Worm (Caenorhabditis elegans) whole organism, L2 larva: ENCODE results near the gene mog-3.
A peak's percentile ranks its signal among the peaks of the same experiment; 100 is the strongest.

Experiments
- C34F6.9 ChIP-seq: fragments of 150-350 bp; optimal IDR thresholded peaks from 2 replicates; lab custom pipeline; 2014; ENCODE audit warnings: missing biosample characterization, missing genetic modification characterization
- F13H6.1 ChIP-seq: sonication (generic microtip); optimal IDR thresholded peaks from 2 replicates; lab custom pipeline; 2016; ENCODE audit warnings: missing genetic modification characterization, missing compliant biosample characterization
- Y55F3AM.14 ChIP-seq: fragments of 200-800 bp; sonication (Bioruptor generic); optimal IDR thresholded peaks from 2 replicates; lab custom pipeline; 2018; ENCODE audit warnings: mild to moderate bottlenecking, missing genetic modification characterization, missing compliant biosample characterization
- aly-2 ChIP-seq: fragments of 150-350 bp; optimal IDR thresholded peaks from 2 replicates; lab custom pipeline; 2014; ENCODE audit warnings: missing biosample characterization, missing genetic modification characterization
- ama-1 ChIP-seq: fragments of 150-350 bp; optimal IDR thresholded peaks from 2 replicates; lab custom pipeline; 2018; ENCODE audit warnings: inconsistent platforms
- blmp-1 ChIP-seq: sonication (generic microtip); optimal IDR thresholded peaks from 2 replicates; lab custom pipeline; 2017; ENCODE audit warnings: missing genetic modification characterization, mild to moderate bottlenecking, missing compliant biosample characterization, antibody characterized with exemption, moderate library complexity; ENCODE audit not compliant: insufficient read depth
- ceh-16 ChIP-seq: fragments of 150-350 bp; optimal IDR thresholded peaks from 2 replicates; lab custom pipeline; 2014; ENCODE audit warnings: missing biosample characterization, missing genetic modification characterization
- ceh-82 ChIP-seq: fragments of 150-350 bp; optimal IDR thresholded peaks from 2 replicates; lab custom pipeline; 2014; ENCODE audit warnings: missing biosample characterization, missing genetic modification characterization
- crh-2 ChIP-seq: sonication (generic microtip); optimal IDR thresholded peaks from 2 replicates; lab custom pipeline; 2017; ENCODE audit warnings: missing biosample characterization, missing genetic modification characterization
- dmd-4 ChIP-seq: sonication (generic microtip); optimal IDR thresholded peaks from 2 replicates; lab custom pipeline; 2017; ENCODE audit warnings: missing biosample characterization, missing genetic modification characterization
- egl-27 ChIP-seq: sonication (generic microtip); optimal IDR thresholded peaks from 3 replicates; lab custom pipeline; 2017; ENCODE audit warnings: missing biosample characterization, missing genetic modification reagents, missing genetic modification characterization
- elt-1 ChIP-seq: fragments of 150-350 bp; optimal IDR thresholded peaks from 2 replicates; lab custom pipeline; 2014; ENCODE audit warnings: missing biosample characterization, missing genetic modification characterization
- elt-3 ChIP-seq: sonication (generic microtip); optimal IDR thresholded peaks from 2 replicates; lab custom pipeline; 2017; ENCODE audit warnings: missing biosample characterization, missing genetic modification characterization
- lin-11 ChIP-seq: fragments of 150-350 bp; sonication (generic microtip); optimal IDR thresholded peaks from 2 replicates; lab custom pipeline; 2014; ENCODE audit warnings: missing biosample characterization, missing genetic modification characterization, inconsistent platforms, mixed read lengths
- lsy-2 ChIP-seq, 2 experiments: fragments of 150-350 bp in 1 of 2; sonication (generic microtip) in 1 of 2; optimal IDR thresholded peaks; 2 replicates each; lab custom pipeline; 2014 to 2017; ENCODE audit warnings: missing biosample characterization in 2 of 2, missing genetic modification characterization in 2 of 2
- mab-5 ChIP-seq: fragments of 150-350 bp; optimal IDR thresholded peaks from 2 replicates; lab custom pipeline; 2014; ENCODE audit warnings: missing biosample characterization, missing genetic modification characterization
- mdl-1 ChIP-seq, 2 experiments: fragments of 150-350 bp in 1 of 2; sonication (generic microtip) in 1 of 2; optimal IDR thresholded peaks; 2 replicates each; lab custom pipeline; 2017; ENCODE audit warnings: missing biosample characterization in 2 of 2, missing genetic modification characterization in 2 of 2
- nhr-11 ChIP-seq: fragments of 150-350 bp; optimal IDR thresholded peaks from 2 replicates; lab custom pipeline; 2014; ENCODE audit warnings: missing biosample characterization, missing genetic modification characterization
- nhr-129 ChIP-seq: fragments of 150-350 bp; optimal IDR thresholded peaks from 2 replicates; lab custom pipeline; 2014; ENCODE audit warnings: missing biosample characterization, missing genetic modification characterization
- nhr-23 ChIP-seq: fragments of 150-350 bp; optimal IDR thresholded peaks from 2 replicates; lab custom pipeline; 2014; ENCODE audit warnings: missing biosample characterization, missing genetic modification reagents, missing genetic modification characterization
- peb-1 ChIP-seq: fragments of 150-350 bp; optimal IDR thresholded peaks from 2 replicates; lab custom pipeline; 2014; ENCODE audit warnings: missing biosample characterization, missing genetic modification characterization
- sem-4 ChIP-seq: fragments of 150-350 bp; optimal IDR thresholded peaks from 2 replicates; lab custom pipeline; 2014; ENCODE audit warnings: missing biosample characterization, missing genetic modification reagents, missing genetic modification characterization
- skn-1 ChIP-seq: sonication (generic microtip); optimal IDR thresholded peaks from 2 replicates; lab custom pipeline; 2017; ENCODE audit warnings: missing biosample characterization, missing genetic modification characterization
- sma-3 ChIP-seq: sonication (generic microtip); optimal IDR thresholded peaks from 2 replicates; lab custom pipeline; 2016; ENCODE audit warnings: missing genetic modification reagents, missing genetic modification characterization, missing compliant biosample characterization
- sma-9 ChIP-seq, 2 experiments: fragments of 150-350 bp in 1 of 2; sonication (generic microtip) in 1 of 2; optimal IDR thresholded peaks; 2 replicates each; lab custom pipeline; 2014 to 2016; ENCODE audit warnings: missing genetic modification characterization in 2 of 2, mild to moderate bottlenecking in 1 of 2, missing biosample characterization in 1 of 2, missing compliant biosample characterization in 1 of 2, missing genetic modification reagents in 1 of 2, moderate library complexity in 1 of 2
- unc-55 ChIP-seq: fragments of 150-350 bp; sonication (generic microtip); optimal IDR thresholded peaks from 3 replicates; lab custom pipeline; 2014; ENCODE audit warnings: missing biosample characterization, missing genetic modification reagents, missing genetic modification characterization
- unc-62 ChIP-seq: fragments of 150-350 bp; optimal IDR thresholded peaks from 2 replicates; lab custom pipeline; 2014; ENCODE audit warnings: missing biosample characterization, missing genetic modification reagents, missing genetic modification characterization
- zag-1 ChIP-seq: fragments of 150-350 bp; optimal IDR thresholded peaks from 2 replicates; lab custom pipeline; 2014; ENCODE audit warnings: missing biosample characterization, missing genetic modification characterization
- ztf-1 ChIP-seq: fragments of 200-800 bp; sonication (Bioruptor generic); conservative IDR thresholded peaks from 2 replicates; pipeline ENCODE4 v1.3.6; 2022; ENCODE audit warnings: missing genetic modification characterization, missing compliant biosample characterization
- ztf-11 ChIP-seq: sonication (generic microtip); optimal IDR thresholded peaks from 2 replicates; lab custom pipeline; 2017; ENCODE audit warnings: missing biosample characterization, missing genetic modification characterization

Gene mog-3

ce11 chrIII:5280228-5280627, 28.2 kb upstream of the mog-3 start:
- TF ChIP-seq unc-55 (GFP tag; lab: Kevin White, UChicago) (peak; percentile 14), zag-1 (tag; lab: Kevin White, UChicago) (no peak), blmp-1 (tag; lab: Kevin White, UChicago) (no peak), unc-62 (GFP tag; lab: Kevin White, UChicago) (no peak), egl-27 (tag; lab: Kevin White, UChicago) (peak; percentile 34), nhr-129 (peak; percentile 43), ztf-11 (no peak), crh-2 (tag; lab: Kevin White, UChicago) (peak; percentile 17), C34F6.9 (tag; lab: Kevin White, UChicago) (peak; percentile 31), sma-9 (GFP tag; optimal IDR thresholded peaks at IDR 0.05; lab: Kevin White, UChicago) (peak; percentile 14), sma-9 (tag; optimal IDR thresholded peaks at IDR 0.05; lab: Kevin White, UChicago) (no peak), lsy-2 (tag; optimal IDR thresholded peaks at IDR 0.05; lab: Kevin White, UChicago) (peak in 1 of 2 experiments; percentile 46)

DNA sequence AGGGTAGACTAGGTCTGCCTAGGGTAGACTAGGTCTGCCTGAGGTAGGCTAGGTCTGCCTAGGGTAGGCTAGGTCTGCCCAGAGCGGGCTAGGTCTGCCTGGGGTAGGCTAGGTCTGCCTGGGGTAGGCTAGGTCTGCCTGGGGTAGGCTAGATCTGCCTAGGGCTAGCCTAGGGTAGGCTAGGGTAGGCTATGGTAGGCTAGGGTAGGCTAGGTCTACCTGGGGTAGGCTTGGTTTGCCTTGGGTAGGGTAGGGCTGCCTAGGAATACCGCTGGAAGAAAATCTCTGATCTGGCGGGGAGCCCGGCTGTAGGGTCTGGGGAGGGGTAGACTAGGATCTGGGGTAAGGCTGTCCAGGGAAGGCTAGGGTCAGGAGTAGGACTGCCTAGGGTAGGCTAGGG, 22.9 kb upstream of the mog-3 start:
- TF ChIP-seq egl-27 (tag; lab: Kevin White, UChicago) (no peak), F13H6.1 (no peak), Y55F3AM.14 (GFP tag; lab: Kevin White, UChicago) (no peak), sem-4 (no peak), peb-1 (tag; lab: Kevin White, UChicago) (no peak), C34F6.9 (tag; lab: Kevin White, UChicago) (no peak), sma-3 (GFP tag; lab: Kevin White, UChicago) (no peak), lin-11 (no peak), nhr-11 (tag; lab: Kevin White, UChicago) (no peak), mab-5 (tag; lab: Kevin White, UChicago) (no peak), ama-1 (no peak), nhr-129 (no peak), elt-1 (tag; lab: Kevin White, UChicago) (no peak)

DNA sequence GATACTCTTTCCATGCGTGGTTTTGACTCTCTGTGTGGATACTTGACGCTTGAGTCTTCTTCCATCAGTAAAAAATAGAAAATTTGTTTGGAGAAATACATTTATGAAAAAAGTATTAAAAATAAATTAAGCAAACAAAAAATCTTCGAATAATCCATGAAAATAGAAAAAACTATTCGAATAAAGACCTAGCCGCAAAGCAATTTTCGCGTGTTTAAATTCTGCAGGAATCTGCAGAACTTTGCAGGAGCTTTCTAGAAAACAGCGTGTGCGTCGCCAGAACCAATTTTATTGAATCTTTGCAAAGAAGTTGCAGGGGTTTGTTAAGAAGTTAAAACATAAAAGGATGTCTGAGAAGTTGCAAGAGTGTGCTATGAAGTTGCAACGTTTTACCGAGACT, 22.2 kb upstream of the mog-3 start, which contains the start of gene ZC395.11:
ZC395.11 (minus strand) TSS at position 101 of the 400 bp plus-strand sequence.
- TF ChIP-seq crh-2 (tag; lab: Kevin White, UChicago) (no peak), skn-1 (tag; lab: Kevin White, UChicago) (no peak), unc-62 (GFP tag; lab: Kevin White, UChicago) (no peak), mdl-1 (tag; optimal IDR thresholded peaks at IDR 0.05; lab: Kevin White, UChicago) (no peak), F13H6.1 (no peak), dmd-4 (tag; lab: Kevin White, UChicago) (no peak), blmp-1 (tag; lab: Kevin White, UChicago) (no peak), elt-3 (tag; lab: Kevin White, UChicago) (no peak), ceh-16 (tag; lab: Kevin White, UChicago) (no peak)

DNA sequence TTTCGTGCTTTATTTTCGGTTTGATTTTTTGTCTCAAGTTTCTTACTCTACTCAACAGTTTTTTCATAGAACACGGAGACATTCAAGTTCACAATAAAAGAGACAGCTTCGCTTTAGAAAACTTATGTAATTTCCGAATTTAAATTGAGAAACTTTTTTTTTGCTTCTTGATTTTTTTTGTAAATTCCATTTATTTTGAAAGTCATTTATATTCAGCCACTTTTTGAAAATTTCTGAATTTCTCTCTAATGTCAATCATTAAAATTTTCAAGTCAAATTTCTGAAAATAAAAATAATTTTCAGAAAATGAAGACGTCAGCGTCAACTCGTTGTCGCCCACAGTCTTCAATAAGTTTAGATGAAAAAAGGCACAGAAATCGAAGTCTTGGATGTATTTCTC, 20.5 kb upstream of the mog-3 start, which contains the start of gene T15B12.1:
T15B12.1 (plus strand) TSS at position 301 of the 400 bp plus-strand sequence.
- TF ChIP-seq zag-1 (tag; lab: Kevin White, UChicago) (no peak), ztf-1 (GFP tag; lab: Robert Waterston, UW) (no peak), aly-2 (no peak), C34F6.9 (tag; lab: Kevin White, UChicago) (no peak), nhr-23 (no peak), unc-62 (GFP tag; lab: Kevin White, UChicago) (no peak), nhr-11 (tag; lab: Kevin White, UChicago) (no peak), elt-1 (tag; lab: Kevin White, UChicago) (no peak), peb-1 (tag; lab: Kevin White, UChicago) (no peak)
- TF ChIP-seq, all 48 proteins: peak for 0

ce11 chrIII:5290230-5290629, 18.2 kb upstream of the mog-3 start:
- no peak for TF ChIP-seq ceh-82 (tag; lab: Kevin White, UChicago)
- no peak for TF ChIP-seq dmd-4 (tag; lab: Kevin White, UChicago)
- no peak for TF ChIP-seq unc-55 (GFP tag; lab: Kevin White, UChicago)
- no peak for TF ChIP-seq unc-62 (GFP tag; lab: Kevin White, UChicago)
- no peak for TF ChIP-seq elt-3 (tag; lab: Kevin White, UChicago)
- TF ChIP-seq crh-2 (tag; lab: Kevin White, UChicago): no peak
- TF ChIP-seq F13H6.1: no peak
